Worm (Caenorhabditis elegans) whole organism, mixed stage, embryonic: ENCODE measurements around the gene fbxo-11.2.

Experiments
- M03D4.4 ChIP-seq: sonication (generic microtip); optimal IDR thresholded peaks from 2 replicates; lab custom pipeline; 2017; ENCODE audit warnings: mild to moderate bottlenecking, missing genetic modification characterization, missing compliant biosample characterization
- blmp-1 ChIP-seq: fragments of 150-350 bp; optimal IDR thresholded peaks from 2 replicates; lab custom pipeline; 2014; ENCODE audit warnings: missing biosample characterization, missing genetic modification characterization
- elt-3 ChIP-seq: fragments of 150-350 bp; optimal IDR thresholded peaks from 2 replicates; lab custom pipeline; 2014; ENCODE audit warnings: missing biosample characterization, missing genetic modification characterization
- mep-1 ChIP-seq: fragments of 150-350 bp; optimal IDR thresholded peaks from 2 replicates; lab custom pipeline; 2017; ENCODE audit warnings: missing biosample characterization, missing genetic modification reagents, missing genetic modification characterization, inconsistent platforms
- nhr-28 ChIP-seq: fragments of 150-350 bp; optimal IDR thresholded peaks from 2 replicates; lab custom pipeline; 2014; ENCODE audit warnings: missing biosample characterization, missing genetic modification characterization
- sem-2 ChIP-seq: fragments of 200-800 bp; sonication (Bioruptor generic); optimal IDR thresholded peaks from 2 replicates; lab custom pipeline; 2018; ENCODE audit warnings: mild to moderate bottlenecking, missing genetic modification characterization, missing compliant biosample characterization
- snpc-4 ChIP-seq: fragments of 150-350 bp; optimal IDR thresholded peaks from 2 replicates; lab custom pipeline; 2014; ENCODE audit warnings: missing biosample characterization, missing genetic modification characterization
- unc-62 ChIP-seq: fragments of 150-350 bp; optimal IDR thresholded peaks from 2 replicates; lab custom pipeline; 2014; ENCODE audit warnings: missing biosample characterization, missing genetic modification reagents, missing genetic modification characterization

- TF ChIP-seq snpc-4 (tag; lab: Kevin White, UChicago) (no peak), M03D4.4 (tag; lab: Kevin White, UChicago) (no peak), blmp-1 (tag; lab: Kevin White, UChicago) (no peak), nhr-28 (tag; lab: Kevin White, UChicago) (no peak), elt-3 (no peak), mep-1 (tag; lab: Kevin White, UChicago) (no peak), sem-2 (GFP tag; lab: Kevin White, UChicago) (no peak), unc-62 (GFP tag; lab: Kevin White, UChicago) (no peak)
Observed at ce11 chrIII:1081101-1081500, 28.1 kb upstream of the fbxo-11.2 start, which contains the start of gene par-2.
